Worm (Caenorhabditis elegans): ENCODE measurements around the gene F47D12.7.

ce11 chrIII:6344737-6345136 lies 48.9 kb upstream of the F47D12.7 start:
- no peak for TF ChIP-seq unc-130 (GFP tag; optimal IDR thresholded peaks at IDR 0.05)
- peak; percentile 17 for TF ChIP-seq dpl-1 (GFP tag; optimal IDR thresholded peaks at IDR 0.05)
- no peak for TF ChIP-seq fkh-3 (tag; optimal IDR thresholded peaks at IDR 0.05)
- peak; percentile 71; the same call in 1 of the 2 replicates for TF ChIP-seq B0336.3 (GFP tag; IDR thresholded peaks at IDR 0.05)
- 0 out of 2 replicates have a peak, but pooled peaks have one; percentile 15 for TF ChIP-seq ceh-100 (GFP tag; IDR thresholded peaks at IDR 0.05)
- TF ChIP-seq snpc-4 (GFP tag; optimal IDR thresholded peaks at IDR 0.05): no peak
- peak in 3 of 4 experiments; percentile 52 to 81 (median 62) for TF ChIP-seq snpc-4 (tag; optimal IDR thresholded peaks at IDR 0.05)
- TF ChIP-seq die-1 (tag; optimal IDR thresholded peaks at IDR 0.05): no peak
- no peak for TF ChIP-seq nhr-120 (GFP tag; IDR thresholded peaks at IDR 0.05)
- TF ChIP-seq snpc-1.1 (tag; optimal IDR thresholded peaks at IDR 0.05; ENCODE audit: insufficient read depth): no peak
- no peak for TF ChIP-seq unc-62 (GFP tag; optimal IDR thresholded peaks at IDR 0.05)
- TF ChIP-seq B0261.1 (tag; optimal IDR thresholded peaks at IDR 0.05): no peak
- peak; percentile 48 for TF ChIP-seq hrde-1 (tag; optimal IDR thresholded peaks at IDR 0.05; ENCODE audit: borderline replicate concordance)
- TF ChIP-seq him-1 (tag; optimal IDR thresholded peaks at IDR 0.05): peak; percentile 26
- TF ChIP-seq pha-4 (tag; optimal IDR thresholded peaks at IDR 0.05): no peak
